Fruit fly (Drosophila melanogaster) whole organism, embryonic: ENCODE results near the gene CG32847.

ENCODE experiments used
- Bgb ChIP-seq: fragments of 200-800 bp; sonication (Bioruptor generic); IDR thresholded peaks from 2 replicates; pipeline ENCODE4 v1.3.6; 2022; ENCODE audit warnings: missing biosample characterization, missing genetic modification characterization; ENCODE audit not compliant: partially characterized antibody
- Blimp-1 ChIP-seq: fragments of 200-800 bp; sonication (Bioruptor generic); optimal IDR thresholded peaks from 3 replicates; lab custom pipeline; 2018; ENCODE audit warnings: missing biosample characterization, missing genetic modification characterization, mild to moderate bottlenecking, moderate library complexity, missing genetic modification reagents
- Bteb2 ChIP-seq: fragments of 200-800 bp; sonication (Bioruptor generic); optimal IDR thresholded peaks from 2 replicates; lab custom pipeline; 2016; ENCODE audit warnings: missing biosample characterization, missing genetic modification characterization
- CG10462 ChIP-seq: fragments of 200-800 bp; sonication (Bioruptor generic); optimal IDR thresholded peaks from 2 replicates; lab custom pipeline; 2016; ENCODE audit warnings: missing biosample characterization, missing genetic modification characterization
- CG10654 ChIP-seq: fragments of 200-800 bp; sonication (Bioruptor generic); optimal IDR thresholded peaks from 2 replicates; lab custom pipeline; 2016; ENCODE audit warnings: missing biosample characterization, missing genetic modification characterization
- CG12071 ChIP-seq: fragments of 200-800 bp; sonication (Bioruptor generic); optimal IDR thresholded peaks from 3 replicates; lab custom pipeline; 2018; ENCODE audit warnings: missing biosample characterization, mild to moderate bottlenecking, missing genetic modification characterization
- CG13123 ChIP-seq: fragments of 200-800 bp; sonication (Bioruptor generic); optimal IDR thresholded peaks from 2 replicates; lab custom pipeline; 2016; ENCODE audit warnings: missing biosample characterization, missing genetic modification characterization
- CG14860 ChIP-seq: fragments of 200-800 bp; sonication (Bioruptor generic); IDR thresholded peaks from 3 replicates; pipeline ENCODE4 v1.3.6; 2022; ENCODE audit warnings: missing biosample characterization, missing genetic modification characterization; ENCODE audit not compliant: partially characterized antibody
- CG17385 ChIP-seq: fragments of 200-800 bp; sonication (Bioruptor generic); optimal IDR thresholded peaks from 3 replicates; lab custom pipeline; 2018; ENCODE audit warnings: missing biosample characterization, mild to moderate bottlenecking, missing genetic modification characterization
- CG18262 ChIP-seq: fragments of 200-800 bp; optimal IDR thresholded peaks from 3 replicates; lab custom pipeline; 2019; ENCODE audit warnings: missing biosample characterization, mild to moderate bottlenecking, missing genetic modification characterization, moderate library complexity
- CG2116 ChIP-seq: fragments of 200-800 bp; sonication (Bioruptor generic); optimal IDR thresholded peaks from 3 replicates; lab custom pipeline; 2018; ENCODE audit warnings: missing biosample characterization, mild to moderate bottlenecking, missing genetic modification characterization
- CG2129 ChIP-seq: fragments of 200-800 bp; sonication (Bioruptor generic); IDR thresholded peaks from 2 replicates; pipeline ENCODE4 v1.3.6; 2022; ENCODE audit warnings: missing biosample characterization, missing genetic modification characterization; ENCODE audit not compliant: partially characterized antibody
- CG3407 ChIP-seq: fragments of 200-800 bp; sonication (Bioruptor generic); optimal IDR thresholded peaks from 2 replicates; lab custom pipeline; 2018; ENCODE audit warnings: missing biosample characterization, mild to moderate bottlenecking, missing genetic modification characterization
- CG34224 ChIP-seq: fragments of 200-800 bp; sonication (Bioruptor generic); IDR thresholded peaks from 3 replicates; pipeline ENCODE4 v1.3.6; 2022; ENCODE audit warnings: missing biosample characterization, missing genetic modification characterization; ENCODE audit not compliant: partially characterized antibody
- CG6689 ChIP-seq: fragments of 200-800 bp; sonication (Bioruptor generic); IDR thresholded peaks from 2 replicates; pipeline ENCODE4 v1.3.6; 2022; ENCODE audit warnings: missing biosample characterization, missing genetic modification characterization
- CG7372 ChIP-seq: fragments of 200-800 bp; sonication (Bioruptor generic); IDR thresholded peaks from 2 replicates; pipeline ENCODE4 v1.3.6; 2022; ENCODE audit warnings: missing biosample characterization, missing genetic modification characterization
- CG7987 ChIP-seq: fragments of 200-800 bp; sonication (Bioruptor generic); optimal IDR thresholded peaks from 2 replicates; lab custom pipeline; 2018; ENCODE audit warnings: missing biosample characterization, mild to moderate bottlenecking, missing genetic modification characterization, moderate library complexity
- CG8089 ChIP-seq: fragments of 200-800 bp; sonication (Bioruptor generic); optimal IDR thresholded peaks from 3 replicates; lab custom pipeline; 2016; ENCODE audit warnings: missing biosample characterization, missing genetic modification characterization
- CG9876 ChIP-seq: fragments of 200-800 bp; sonication (Bioruptor generic); optimal IDR thresholded peaks from 2 replicates; lab custom pipeline; 2016; ENCODE audit warnings: missing biosample characterization, missing genetic modification characterization
- CHES-1-like ChIP-seq: fragments of 200-800 bp; sonication (Bioruptor generic); optimal IDR thresholded peaks from 2 replicates; lab custom pipeline; 2016; ENCODE audit warnings: missing biosample characterization, missing genetic modification characterization
- Dip3 ChIP-seq: fragments of 200-800 bp; sonication (Bioruptor generic); optimal IDR thresholded peaks from 3 replicates; lab custom pipeline; 2016; ENCODE audit warnings: missing biosample characterization, missing genetic modification characterization
- E2f2 ChIP-seq: fragments of 200-800 bp; sonication (Bioruptor generic); IDR thresholded peaks from 2 replicates; pipeline ENCODE4 v1.3.6; 2022; ENCODE audit warnings: missing biosample characterization, missing genetic modification characterization
- Hand ChIP-seq: fragments of 200-800 bp; sonication (Bioruptor generic); optimal IDR thresholded peaks from 2 replicates; lab custom pipeline; 2017; ENCODE audit warnings: mild to moderate bottlenecking, missing biosample characterization, missing genetic modification reagents, missing genetic modification characterization
- Hsf ChIP-seq: fragments of 200-800 bp; sonication (Bioruptor generic); optimal IDR thresholded peaks from 3 replicates; lab custom pipeline; 2016; ENCODE audit warnings: missing biosample characterization, missing genetic modification characterization
- Neu2 ChIP-seq: fragments of 200-800 bp; sonication (Bioruptor generic); optimal IDR thresholded peaks from 3 replicates; lab custom pipeline; 2016; ENCODE audit warnings: missing biosample characterization, missing genetic modification characterization, borderline replicate concordance
- Nf-YC ChIP-seq: fragments of 200-800 bp; optimal IDR thresholded peaks from 3 replicates; lab custom pipeline; 2019; ENCODE audit warnings: missing biosample characterization, mild to moderate bottlenecking, missing genetic modification characterization, moderate library complexity
- Ptx1 ChIP-seq: fragments of 200-800 bp; sonication (Bioruptor generic); IDR thresholded peaks from 2 replicates; pipeline ENCODE4 v1.3.6; 2022; ENCODE audit warnings: missing biosample characterization, missing genetic modification characterization
- Sox100B ChIP-seq: fragments of 200-800 bp; sonication (Bioruptor generic); optimal IDR thresholded peaks from 3 replicates; lab custom pipeline; 2018; ENCODE audit warnings: missing biosample characterization, mild to moderate bottlenecking, missing genetic modification characterization
- Sry-β ChIP-seq: fragments of 200-800 bp; sonication (Bioruptor generic); optimal IDR thresholded peaks from 2 replicates; lab custom pipeline; 2018; ENCODE audit warnings: missing biosample characterization, mild to moderate bottlenecking, missing genetic modification characterization, moderate library complexity
- Stat92E ChIP-seq, 3 experiments: fragments of >200 bp in 2 of 3; fragments of 200-800 bp in 1 of 3; sonication (Bioruptor generic) in 1 of 3; optimal IDR thresholded peaks; 2 replicates each; lab custom pipeline; 2017 to 2019; ENCODE audit warnings: missing biosample characterization in 3 of 3, missing genetic modification characterization in 3 of 3, mild to moderate bottlenecking in 1 of 3, moderate library complexity in 1 of 3
- Xrp1 ChIP-seq: fragments of 200-800 bp; sonication (Bioruptor generic); IDR thresholded peaks from 2 replicates; pipeline ENCODE4 v1.3.6; 2022; ENCODE audit warnings: missing biosample characterization, missing genetic modification characterization
- amos ChIP-seq: fragments of 200-800 bp; sonication (Bioruptor generic); IDR thresholded peaks from 2 replicates; pipeline ENCODE4 v1.3.6; 2022; ENCODE audit warnings: missing biosample characterization, missing genetic modification characterization; ENCODE audit not compliant: partially characterized antibody
- bsh ChIP-seq, 2 experiments: fragments of 200-800 bp; sonication (Bioruptor generic); optimal IDR thresholded peaks; 2 replicates each; lab custom pipeline; 2017 to 2018; ENCODE audit warnings: mild to moderate bottlenecking in 2 of 2, missing biosample characterization in 2 of 2, missing genetic modification characterization in 2 of 2, moderate library complexity in 1 of 2
- btn ChIP-seq: fragments of 200-800 bp; sonication (Bioruptor generic); optimal IDR thresholded peaks from 2 replicates; lab custom pipeline; 2016; ENCODE audit warnings: missing biosample characterization, missing genetic modification characterization
- dimm ChIP-seq: fragments of 200-800 bp; sonication (Bioruptor generic); IDR thresholded peaks from 2 replicates; pipeline ENCODE4 v1.3.6; 2022; ENCODE audit warnings: missing biosample characterization, missing genetic modification characterization
- ewg ChIP-seq: fragments of 200-800 bp; sonication (Bioruptor generic); optimal IDR thresholded peaks from 3 replicates; lab custom pipeline; 2017; ENCODE audit warnings: mild to moderate bottlenecking, missing biosample characterization, missing genetic modification reagents, missing genetic modification characterization
- grn ChIP-seq: fragments of 200-800 bp; sonication (Bioruptor generic); optimal IDR thresholded peaks from 3 replicates; lab custom pipeline; 2017; ENCODE audit warnings: missing biosample characterization, missing genetic modification characterization
- gsb-n ChIP-seq: fragments of 200-800 bp; sonication (Bioruptor generic); optimal IDR thresholded peaks from 3 replicates; lab custom pipeline; 2018; ENCODE audit warnings: missing biosample characterization, mild to moderate bottlenecking, missing genetic modification characterization
- hb ChIP-seq: fragments of 200-800 bp; sonication (Bioruptor generic); IDR thresholded peaks from 3 replicates; pipeline ENCODE4 v1.3.6; 2022; ENCODE audit warnings: missing biosample characterization, missing genetic modification characterization; ENCODE audit not compliant: partially characterized antibody
- hth ChIP-seq: fragments of >200 bp; optimal IDR thresholded peaks from 2 replicates; lab custom pipeline; 2017; ENCODE audit warnings: inconsistent platforms
- inv ChIP-seq: fragments of 200-800 bp; sonication (Bioruptor generic); IDR thresholded peaks from 2 replicates; pipeline ENCODE4 v1.3.6; 2022; ENCODE audit warnings: missing biosample characterization, missing genetic modification characterization; ENCODE audit not compliant: partially characterized antibody
- jigr1 ChIP-seq: fragments of 200-800 bp; sonication (Bioruptor generic); IDR thresholded peaks from 3 replicates; pipeline ENCODE4 v1.3.6; 2022; ENCODE audit warnings: missing biosample characterization, missing genetic modification characterization
- kay ChIP-seq: fragments of 200-800 bp; sonication (Bioruptor generic); optimal IDR thresholded peaks from 2 replicates; lab custom pipeline; 2016; ENCODE audit warnings: missing biosample characterization, missing genetic modification characterization
- nau ChIP-seq: fragments of 200-800 bp; sonication (Bioruptor generic); optimal IDR thresholded peaks from 3 replicates; lab custom pipeline; 2017; ENCODE audit warnings: missing biosample characterization, mild to moderate bottlenecking, missing genetic modification characterization, missing genetic modification reagents
- oc ChIP-seq: fragments of 200-800 bp; sonication (Bioruptor generic); optimal IDR thresholded peaks from 2 replicates; lab custom pipeline; 2018; ENCODE audit warnings: missing biosample characterization, mild to moderate bottlenecking, missing genetic modification characterization, moderate library complexity
- pfk ChIP-seq: fragments of 200-800 bp; sonication (Bioruptor generic); optimal IDR thresholded peaks from 2 replicates; lab custom pipeline; 2018; ENCODE audit warnings: missing biosample characterization, mild to moderate bottlenecking, missing genetic modification characterization, moderate library complexity
- sc ChIP-seq, 3 experiments: fragments of >200 bp in 2 of 3; fragments of 200-800 bp in 1 of 3; sonication (Bioruptor generic) in 1 of 3; optimal IDR thresholded peaks; 2 replicates in 2 of 3; 3 replicates in 1 of 3; lab custom pipeline; 2017; ENCODE audit warnings: mild to moderate bottlenecking in 1 of 3, missing biosample characterization in 1 of 3, missing genetic modification characterization in 1 of 3, missing genetic modification reagents in 1 of 3
- seq ChIP-seq: fragments of 200-800 bp; sonication (Bioruptor generic); IDR thresholded peaks from 2 replicates; pipeline ENCODE4 v1.3.6; 2022; ENCODE audit warnings: missing biosample characterization, missing genetic modification characterization
- zfh1 ChIP-seq: fragments of 200-800 bp; sonication (Bioruptor generic); IDR thresholded peaks from 3 replicates; pipeline ENCODE4 v1.3.6; 2022; ENCODE audit warnings: missing biosample characterization, missing genetic modification characterization

CG32847 gene

dm6 chr3L:15107776-15108379 is 13.5 kb upstream of the CG32847 start (continued):
- no peak for TF ChIP-seq amos (GFP tag; lab: Robert Waterston, UW)
- TF ChIP-seq kay (GFP tag; lab: Kevin White, UChicago): no peak
- TF ChIP-seq oc: no peak
- no peak for TF ChIP-seq E2f2 (GFP tag; lab: Robert Waterston, UW)
- TF ChIP-seq Stat92E (GFP tag; optimal IDR thresholded peaks at IDR 0.05; lab: Kevin White, UChicago): no peak
- TF ChIP-seq Blimp-1 (GFP tag; lab: Kevin White, UChicago): peak; percentile 65
- TF ChIP-seq bsh (GFP tag; optimal IDR thresholded peaks at IDR 0.05; lab: Kevin White, UChicago): peak; percentile 60 to 92
- TF ChIP-seq CG2129 (GFP tag; lab: Robert Waterston, UW): no peak
- TF ChIP-seq gsb-n (tag; lab: Kevin White, UChicago): peak; percentile 65
- no peak for TF ChIP-seq CG8089
- TF ChIP-seq CG10462: no peak
- TF ChIP-seq inv: no peak
- peak; percentile 45; the same call in 1 of the 2 replicates for TF ChIP-seq Ptx1 (GFP tag; lab: Robert Waterston, UW)
- TF ChIP-seq Xrp1: peak; percentile 68; the same call in 1 of the 2 replicates
- peak; percentile 26 for TF ChIP-seq Hand (GFP tag; lab: Kevin White, UChicago)
- TF ChIP-seq Bteb2 (GFP tag; lab: Kevin White, UChicago): no peak
- TF ChIP-seq hth (lab: Kevin White, UChicago): no peak
- no peak for TF ChIP-seq CG7372 (GFP tag; lab: Robert Waterston, UW)
- no peak for TF ChIP-seq CG14860
- TF ChIP-seq Neu2 (GFP tag; lab: Kevin White, UChicago): no peak
- no peak for TF ChIP-seq btn (GFP tag; lab: Kevin White, UChicago)
- peak; percentile 9 for TF ChIP-seq CG10654 (GFP tag; lab: Kevin White, UChicago)
- TF ChIP-seq Dip3: no peak
- peak; percentile 75 for TF ChIP-seq Sox100B (GFP tag; lab: Kevin White, UChicago)
- TF ChIP-seq CG12071: no peak
- TF ChIP-seq grn (GFP tag; lab: Kevin White, UChicago): no peak
- TF ChIP-seq zfh1 (GFP tag; lab: Robert Waterston, UW): no peak
- no peak for TF ChIP-seq seq
- TF ChIP-seq CG3407 (GFP tag; lab: Kevin White, UChicago): peak; percentile 52
- TF ChIP-seq CG18262: peak; percentile 86
- peak; percentile 44 for TF ChIP-seq ewg
- 0 out of 2 replicates have a peak, but pooled peaks have one; percentile 24 for TF ChIP-seq dimm (GFP tag; lab: Robert Waterston, UW)
- no peak for TF ChIP-seq CG9876 (GFP tag; lab: Kevin White, UChicago)
- TF ChIP-seq CHES-1-like (GFP tag; lab: Kevin White, UChicago): no peak
- TF ChIP-seq CG34224: no peak
- no peak for TF ChIP-seq Sry-β (GFP tag; lab: Kevin White, UChicago)
- no peak for TF ChIP-seq pfk (GFP tag; lab: Kevin White, UChicago)
- TF ChIP-seq CG13123 (GFP tag; lab: Kevin White, UChicago): no peak
- TF ChIP-seq jigr1 (GFP tag; lab: Robert Waterston, UW): no peak
- no peak for TF ChIP-seq CG7987 (GFP tag; lab: Kevin White, UChicago)
- TF ChIP-seq CG17385: peak; percentile 33
- TF ChIP-seq CG6689: peak; percentile 31; the same call in 1 of the 2 replicates
- TF ChIP-seq hb (GFP tag; lab: Robert Waterston, UW): no peak
- TF ChIP-seq Bgb: no peak
- TF ChIP-seq nau (GFP tag; lab: Kevin White, UChicago): no peak
- TF ChIP-seq Hsf: peak; percentile 10
- no peak for TF ChIP-seq CG2116 (GFP tag; lab: Kevin White, UChicago)
- TF ChIP-seq Nf-YC (tag; lab: Kevin White, UChicago): no peak
- no peak for TF ChIP-seq sc (optimal IDR thresholded peaks at IDR 0.05; lab: Kevin White, UChicago)
- TF ChIP-seq sc (GFP tag; optimal IDR thresholded peaks at IDR 0.05; lab: Kevin White, UChicago): peak; percentile 45
